Fruit fly (Drosophila melanogaster) whole organism, embryonic: ENCODE data around the gene CG14110.

Source experiments
- ATbp ChIP-seq: fragments of 200-800 bp; sonication (Bioruptor generic); optimal IDR thresholded peaks from 2 replicates; lab custom pipeline; 2017; ENCODE audit warnings: missing biosample characterization, mild to moderate bottlenecking, missing genetic modification characterization, missing genetic modification reagents
- Asciz ChIP-seq: fragments of 200-800 bp; sonication (Bioruptor generic); optimal IDR thresholded peaks from 2 replicates; lab custom pipeline; 2017; ENCODE audit warnings: missing biosample characterization, mild to moderate bottlenecking, missing genetic modification characterization, missing genetic modification reagents
- Atf6 ChIP-seq: fragments of 200-800 bp; sonication (Bioruptor generic); IDR thresholded peaks from 2 replicates; pipeline ENCODE4 v1.3.6; 2022; ENCODE audit warnings: missing biosample characterization, missing genetic modification characterization
- B-H2 ChIP-seq: fragments of 200-800 bp; sonication (Bioruptor generic); optimal IDR thresholded peaks from 2 replicates; lab custom pipeline; 2018; ENCODE audit warnings: missing biosample characterization, mild to moderate bottlenecking, missing genetic modification characterization
- Bdp1 ChIP-seq: fragments of 200-800 bp; sonication (Bioruptor generic); optimal IDR thresholded peaks from 3 replicates; lab custom pipeline; 2016; ENCODE audit warnings: missing biosample characterization, missing genetic modification characterization
- Bgb ChIP-seq: fragments of 200-800 bp; sonication (Bioruptor generic); IDR thresholded peaks from 2 replicates; pipeline ENCODE4 v1.3.6; 2022; ENCODE audit warnings: missing biosample characterization, missing genetic modification characterization; ENCODE audit not compliant: partially characterized antibody
- CG10462 ChIP-seq: fragments of 200-800 bp; sonication (Bioruptor generic); optimal IDR thresholded peaks from 2 replicates; lab custom pipeline; 2016; ENCODE audit warnings: missing biosample characterization, missing genetic modification characterization
- CG10979 ChIP-seq: fragments of 200-800 bp; sonication (Bioruptor generic); optimal IDR thresholded peaks from 2 replicates; lab custom pipeline; 2018; ENCODE audit warnings: missing biosample characterization, mild to moderate bottlenecking, missing genetic modification characterization, moderate library complexity
- CG12219 ChIP-seq: fragments of 200-800 bp; sonication (Bioruptor generic); optimal IDR thresholded peaks from 3 replicates; lab custom pipeline; 2018; ENCODE audit warnings: missing biosample characterization, mild to moderate bottlenecking, missing genetic modification characterization
- CG12659 ChIP-seq: fragments of 200-800 bp; sonication (Bioruptor generic); optimal IDR thresholded peaks from 3 replicates; lab custom pipeline; 2017; ENCODE audit warnings: mild to moderate bottlenecking, missing biosample characterization, missing genetic modification reagents, missing genetic modification characterization
- CG13287 ChIP-seq: fragments of 200-800 bp; sonication (Bioruptor generic); IDR thresholded peaks from 2 replicates; pipeline ENCODE4 v1.3.6; 2022; ENCODE audit warnings: missing biosample characterization, missing genetic modification characterization; ENCODE audit not compliant: partially characterized antibody
- CG14050 ChIP-seq: fragments of 200-800 bp; sonication (Bioruptor generic); IDR thresholded peaks from 3 replicates; pipeline ENCODE4 v1.3.6; 2022; ENCODE audit warnings: missing biosample characterization, missing genetic modification characterization
- CG17359 ChIP-seq: fragments of 200-800 bp; sonication (Bioruptor generic); optimal IDR thresholded peaks from 3 replicates; lab custom pipeline; 2018; ENCODE audit warnings: missing biosample characterization, mild to moderate bottlenecking, missing genetic modification characterization, moderate library complexity
- CG18476 ChIP-seq: fragments of 200-800 bp; sonication (Bioruptor generic); optimal IDR thresholded peaks from 2 replicates; lab custom pipeline; 2016; ENCODE audit warnings: missing biosample characterization, mild to moderate bottlenecking, missing genetic modification characterization
- CG2875 ChIP-seq: fragments of 200-800 bp; sonication (Bioruptor generic); optimal IDR thresholded peaks from 2 replicates; lab custom pipeline; 2017; ENCODE audit warnings: missing biosample characterization, mild to moderate bottlenecking, missing genetic modification characterization, missing genetic modification reagents
- CG3065 ChIP-seq: fragments of 200-800 bp; sonication (Bioruptor generic); optimal IDR thresholded peaks from 2 replicates; lab custom pipeline; 2016; ENCODE audit warnings: missing biosample characterization, missing genetic modification characterization
- CG33213 ChIP-seq: fragments of 200-800 bp; sonication (Bioruptor generic); optimal IDR thresholded peaks from 3 replicates; lab custom pipeline; 2016; ENCODE audit warnings: missing biosample characterization, missing genetic modification characterization
- CG6791 ChIP-seq: fragments of 200-800 bp; sonication (Bioruptor generic); IDR thresholded peaks from 3 replicates; pipeline ENCODE4 v1.3.6; 2022; ENCODE audit warnings: missing biosample characterization, missing genetic modification characterization; ENCODE audit not compliant: partially characterized antibody
- CG7963 ChIP-seq: fragments of 200-800 bp; sonication (Bioruptor generic); IDR thresholded peaks from 3 replicates; pipeline ENCODE4 v1.3.6; 2022; ENCODE audit warnings: missing biosample characterization, missing genetic modification characterization; ENCODE audit not compliant: partially characterized antibody
- CrebB ChIP-seq: fragments of 200-800 bp; sonication (Bioruptor generic); optimal IDR thresholded peaks from 3 replicates; lab custom pipeline; 2018; ENCODE audit warnings: missing biosample characterization, mild to moderate bottlenecking, missing genetic modification characterization
- Dbx ChIP-seq: fragments of 200-800 bp; sonication (Bioruptor generic); IDR thresholded peaks from 3 replicates; pipeline ENCODE4 v1.3.6; 2022; ENCODE audit warnings: missing biosample characterization, missing genetic modification characterization
- Deaf1 ChIP-seq: fragments of 200-800 bp; optimal IDR thresholded peaks from 3 replicates; lab custom pipeline; 2019; ENCODE audit warnings: missing biosample characterization, mild to moderate bottlenecking, missing genetic modification characterization, moderate library complexity
- Doc2 ChIP-seq: fragments of 200-800 bp; sonication (Bioruptor generic); IDR thresholded peaks from 2 replicates; pipeline ENCODE4 v1.3.6; 2022; ENCODE audit warnings: missing biosample characterization, missing genetic modification characterization
- Eip74EF ChIP-seq, 2 experiments: fragments of 200-800 bp in 1 of 2; fragments of >200 bp in 1 of 2; sonication (Bioruptor generic) in 1 of 2; optimal IDR thresholded peaks; 2 replicates each; lab custom pipeline; 2017 to 2019; ENCODE audit warnings: missing biosample characterization in 2 of 2, missing genetic modification characterization in 2 of 2, mild to moderate bottlenecking in 1 of 2, moderate library complexity in 1 of 2
- HLH4C ChIP-seq: fragments of 200-800 bp; sonication (Bioruptor generic); IDR thresholded peaks from 3 replicates; pipeline ENCODE4 v1.3.6; 2022; ENCODE audit warnings: missing biosample characterization, missing genetic modification characterization; ENCODE audit not compliant: partially characterized antibody
- Hr78 ChIP-seq, 2 experiments: fragments of 200-800 bp in 1 of 2; fragments of >200 bp in 1 of 2; sonication (Bioruptor generic) in 1 of 2; optimal IDR thresholded peaks; 2 replicates each; lab custom pipeline; 2017 to 2019; ENCODE audit warnings: missing biosample characterization in 2 of 2, missing genetic modification characterization in 2 of 2, mild to moderate bottlenecking in 1 of 2, moderate library complexity in 1 of 2
- Lpt ChIP-seq: fragments of >200 bp; optimal IDR thresholded peaks from 2 replicates; lab custom pipeline; 2018; ENCODE audit warnings: missing biosample characterization, missing genetic modification characterization
- Mes4 ChIP-seq: fragments of 200-800 bp; sonication (Bioruptor generic); optimal IDR thresholded peaks from 2 replicates; lab custom pipeline; 2016; ENCODE audit warnings: missing biosample characterization, missing genetic modification characterization
- NfI ChIP-seq: fragments of 200-800 bp; sonication (Bioruptor generic); optimal IDR thresholded peaks from 3 replicates; lab custom pipeline; 2018; ENCODE audit warnings: missing biosample characterization, mild to moderate bottlenecking, missing genetic modification characterization, moderate library complexity
- Tbp ChIP-seq: fragments of >200 bp; optimal IDR thresholded peaks from 2 replicates; lab custom pipeline; 2018; ENCODE audit warnings: missing biosample characterization, missing genetic modification characterization
- Trl ChIP-seq, 3 experiments: fragments of >200 bp in 2 of 3; fragments of 200-800 bp in 1 of 3; sonication (Bioruptor generic) in 1 of 3; optimal IDR thresholded peaks; 2 replicates in 1 of 3; 3 replicates in 2 of 3; lab custom pipeline; 2016 to 2017; ENCODE audit warnings: missing biosample characterization in 1 of 3, missing genetic modification characterization in 1 of 3
- abd-A ChIP-seq: fragments of 200-800 bp; sonication (Bioruptor generic); optimal IDR thresholded peaks from 3 replicates; lab custom pipeline; 2019; ENCODE audit warnings: missing biosample characterization, mild to moderate bottlenecking, missing genetic modification characterization, moderate library complexity
- ac ChIP-seq: fragments of 200-800 bp; sonication (Bioruptor generic); optimal IDR thresholded peaks from 3 replicates; lab custom pipeline; 2017; ENCODE audit warnings: missing biosample characterization, mild to moderate bottlenecking, missing genetic modification characterization
- bsh ChIP-seq, 2 experiments: fragments of 200-800 bp; sonication (Bioruptor generic); optimal IDR thresholded peaks; 2 replicates each; lab custom pipeline; 2017 to 2018; ENCODE audit warnings: mild to moderate bottlenecking in 2 of 2, missing biosample characterization in 2 of 2, missing genetic modification characterization in 2 of 2, moderate library complexity in 1 of 2
- dimm ChIP-seq: fragments of 200-800 bp; sonication (Bioruptor generic); IDR thresholded peaks from 2 replicates; pipeline ENCODE4 v1.3.6; 2022; ENCODE audit warnings: missing biosample characterization, missing genetic modification characterization
- exex ChIP-seq: fragments of 200-800 bp; sonication (Bioruptor generic); optimal IDR thresholded peaks from 4 replicates; lab custom pipeline; 2018; ENCODE audit warnings: missing biosample characterization, mild to moderate bottlenecking, missing genetic modification characterization, moderate library complexity
- gcm ChIP-seq: fragments of 200-800 bp; sonication (Bioruptor generic); optimal IDR thresholded peaks from 2 replicates; lab custom pipeline; 2019; ENCODE audit warnings: missing biosample characterization, mild to moderate bottlenecking, missing genetic modification characterization, moderate library complexity
- gfzf ChIP-seq: fragments of 200-800 bp; sonication (Bioruptor generic); optimal IDR thresholded peaks from 2 replicates; lab custom pipeline; 2016; ENCODE audit warnings: missing biosample characterization, mild to moderate bottlenecking, missing genetic modification characterization, moderate library complexity
- gro ChIP-seq: fragments of 200-800 bp; sonication (Bioruptor generic); optimal IDR thresholded peaks from 2 replicates; lab custom pipeline; 2016; ENCODE audit warnings: missing biosample characterization, missing genetic modification characterization
- kay ChIP-seq: fragments of 200-800 bp; sonication (Bioruptor generic); optimal IDR thresholded peaks from 2 replicates; lab custom pipeline; 2016; ENCODE audit warnings: missing biosample characterization, missing genetic modification characterization
- knrl ChIP-seq: fragments of 200-800 bp; sonication (Bioruptor generic); IDR thresholded peaks from 3 replicates; pipeline ENCODE4 v1.3.6; 2022; ENCODE audit warnings: missing biosample characterization, missing genetic modification characterization; ENCODE audit not compliant: partially characterized antibody
- lilli ChIP-seq: fragments of 200-800 bp; sonication (Bioruptor generic); optimal IDR thresholded peaks from 3 replicates; lab custom pipeline; 2016; ENCODE audit warnings: missing biosample characterization, missing genetic modification characterization
- nmo ChIP-seq: fragments of 200-800 bp; sonication (Bioruptor generic); optimal IDR thresholded peaks from 2 replicates; lab custom pipeline; 2018; ENCODE audit warnings: missing biosample characterization, mild to moderate bottlenecking, missing genetic modification characterization, moderate library complexity
- pan ChIP-seq, 4 experiments: fragments of >200 bp in 3 of 4; fragments of 200-800 bp in 1 of 4; sonication (Bioruptor generic) in 1 of 4; optimal IDR thresholded peaks in 3 of 4; IDR thresholded peaks in 1 of 4; 2 replicates each; pipeline versions ENCODE4 v1.3.6 to Lab custom; 2017 to 2022; ENCODE audit warnings: missing biosample characterization in 2 of 4, missing genetic modification characterization in 2 of 4, mixed read lengths in 1 of 4
- psq ChIP-seq: fragments of 200-800 bp; sonication (Bioruptor generic); optimal IDR thresholded peaks from 2 replicates; lab custom pipeline; 2017; ENCODE audit warnings: missing biosample characterization, missing genetic modification characterization
- slou ChIP-seq: fragments of 200-800 bp; sonication (Bioruptor generic); optimal IDR thresholded peaks from 3 replicates; lab custom pipeline; 2016; ENCODE audit warnings: missing biosample characterization, missing genetic modification characterization
- sr ChIP-seq: fragments of 200-800 bp; sonication (Bioruptor generic); IDR thresholded peaks from 3 replicates; pipeline ENCODE4 v1.3.6; 2022; ENCODE audit warnings: missing biosample characterization, missing genetic modification characterization
- tgo ChIP-seq: fragments of 200-800 bp; sonication (Bioruptor generic); IDR thresholded peaks from 3 replicates; pipeline ENCODE4 v1.3.6; 2022; ENCODE audit warnings: missing biosample characterization, missing genetic modification characterization
- tna ChIP-seq: fragments of 200-800 bp; sonication (Bioruptor generic); IDR thresholded peaks from 2 replicates; pipeline ENCODE4 v1.3.6; 2022; ENCODE audit warnings: missing biosample characterization, missing genetic modification characterization; ENCODE audit not compliant: partially characterized antibody

Gene CG14110

DNA sequence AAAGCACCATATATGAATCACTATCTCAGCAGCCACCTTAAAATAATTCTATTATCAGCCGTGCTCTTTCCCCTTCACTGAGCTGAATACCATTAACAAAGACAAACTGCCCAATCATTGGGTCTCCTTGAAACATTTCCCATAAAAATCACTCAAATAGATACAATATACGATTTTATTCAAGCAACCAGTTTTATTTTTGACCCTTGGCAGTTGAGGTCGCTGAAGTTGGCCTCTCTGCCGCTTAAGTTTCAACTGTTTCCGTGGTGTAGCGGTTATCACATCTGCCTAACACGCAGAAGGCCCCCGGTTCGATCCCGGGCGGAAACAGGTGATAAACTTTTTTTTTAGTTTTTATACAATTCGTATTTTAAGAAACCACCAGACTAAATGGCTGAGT, 48.2 kb downstream of the CG14110 start (continued):
- no peak for TF ChIP-seq CG2875 (GFP tag; lab: Kevin White, UChicago)
- no peak for TF ChIP-seq psq (GFP tag; lab: Kevin White, UChicago)
- TF ChIP-seq ATbp (GFP tag; lab: Kevin White, UChicago): no peak
- TF ChIP-seq NfI (GFP tag; lab: Kevin White, UChicago): no peak
- no peak for TF ChIP-seq gro (GFP tag; lab: Kevin White, UChicago)
- TF ChIP-seq CG12659 (GFP tag; lab: Kevin White, UChicago): no peak
- peak; percentile 19; the same call in 2 of the 3 replicates for TF ChIP-seq knrl (GFP tag; lab: Robert Waterston, UW)
- no peak for TF ChIP-seq lilli (GFP tag; lab: Kevin White, UChicago)
- TF ChIP-seq tna (GFP tag; lab: Robert Waterston, UW): peak; percentile 72
- no peak for TF ChIP-seq CG33213 (GFP tag; lab: Kevin White, UChicago)
- TF ChIP-seq Hr78 (GFP tag; optimal IDR thresholded peaks at IDR 0.05; lab: Kevin White, UChicago): peak in 1 of 2 experiments; percentile 45
- TF ChIP-seq slou (GFP tag; lab: Kevin White, UChicago): no peak
- TF ChIP-seq CG14050 (GFP tag; lab: Robert Waterston, UW): no peak
- no peak for TF ChIP-seq Asciz (GFP tag; lab: Kevin White, UChicago)
- no peak for TF ChIP-seq Eip74EF (GFP tag; optimal IDR thresholded peaks at IDR 0.05; lab: Kevin White, UChicago)
- no peak for TF ChIP-seq CrebB
- peak; percentile 79 for TF ChIP-seq abd-A
- no peak for TF ChIP-seq CG3065 (GFP tag; lab: Kevin White, UChicago)
- no peak for TF ChIP-seq Dbx (GFP tag; lab: Robert Waterston, UW)
- TF ChIP-seq dimm (GFP tag; lab: Robert Waterston, UW): no peak
- peak; percentile 8 for TF ChIP-seq gcm (GFP tag; lab: Kevin White, UChicago)
- no peak for TF ChIP-seq exex (tag; lab: Kevin White, UChicago)
- no peak for TF ChIP-seq ac (GFP tag; lab: Kevin White, UChicago)
- no peak for TF ChIP-seq CG12219 (GFP tag; lab: Kevin White, UChicago)
- peak; percentile 47 for TF ChIP-seq HLH4C (GFP tag; lab: Robert Waterston, UW)
- TF ChIP-seq gfzf (GFP tag; lab: Kevin White, UChicago): no peak
- no peak for TF ChIP-seq tgo (GFP tag; lab: Robert Waterston, UW)
- TF ChIP-seq bsh (GFP tag; optimal IDR thresholded peaks at IDR 0.05; lab: Kevin White, UChicago): no peak
- no peak for TF ChIP-seq CG10979 (tag; lab: Kevin White, UChicago)
- TF ChIP-seq Mes4 (GFP tag; lab: Kevin White, UChicago): no peak
- TF ChIP-seq CG10462 (GFP tag; lab: Kevin White, UChicago): no peak
- no peak for TF ChIP-seq CG13287 (GFP tag; lab: Robert Waterston, UW)
- TF ChIP-seq nmo (GFP tag; lab: Kevin White, UChicago): no peak
- no peak for TF ChIP-seq CG17359 (tag; lab: Kevin White, UChicago)
- peak; percentile 75 for TF ChIP-seq Bgb (GFP tag; lab: Robert Waterston, UW)
- no peak for TF ChIP-seq Doc2
- TF ChIP-seq kay: no peak
- peak; percentile 87 for TF ChIP-seq CG6791 (GFP tag; lab: Robert Waterston, UW)
- TF ChIP-seq sr (GFP tag; lab: Robert Waterston, UW): no peak
- no peak for TF ChIP-seq Tbp (GFP tag; lab: Kevin White, UChicago)
- no peak for TF ChIP-seq CG18476
- TF ChIP-seq Trl (optimal IDR thresholded peaks at IDR 0.05; lab: Kevin White, UChicago): no peak
- no peak for TF ChIP-seq Trl (GFP tag; optimal IDR thresholded peaks at IDR 0.05; lab: Kevin White, UChicago)
- no peak for TF ChIP-seq Lpt
- TF ChIP-seq pan (optimal IDR thresholded peaks at IDR 0.05; lab: Kevin White, UChicago): no peak
- no peak for TF ChIP-seq pan (GFP tag; optimal IDR thresholded peaks at IDR 0.05 in 1 of 2, IDR thresholded peaks at IDR 0.05 in 1 of 2)
- TF ChIP-seq CG7963 (GFP tag; lab: Robert Waterston, UW): peak; percentile 39; the same call in 2 of the 3 replicates
- no peak for TF ChIP-seq Deaf1 (tag; lab: Kevin White, UChicago)
- TF ChIP-seq Atf6 (GFP tag; lab: Robert Waterston, UW): no peak
- TF ChIP-seq B-H2 (GFP tag; lab: Kevin White, UChicago): no peak
- TF ChIP-seq Bdp1: peak; percentile 98
